Worm (Caenorhabditis elegans): ENCODE measurements around the gene R01E6.5.

- TF ChIP-seq cog-1 (tag; optimal IDR thresholded peaks at IDR 0.05) = no peak
- TF ChIP-seq med-1 (GFP tag; optimal IDR thresholded peaks at IDR 0.05; ENCODE audit: insufficient read depth) = no peak
- TF ChIP-seq T22C8.4 (GFP tag; IDR thresholded peaks at IDR 0.05) = no peak
- TF ChIP-seq flt-1 (GFP tag; IDR thresholded peaks at IDR 0.05) = no peak
- TF ChIP-seq klf-2 (GFP tag; conservative IDR thresholded peaks at IDR 0.05) = no peak
- no peak for TF ChIP-seq ztf-29 (GFP tag; IDR thresholded peaks at IDR 0.05)
- no peak for TF ChIP-seq tab-1 (GFP tag; IDR thresholded peaks at IDR 0.05)
- no peak for TF ChIP-seq ref-1 (GFP tag; conservative IDR thresholded peaks at IDR 0.05)
These were observed 5.4 kb downstream of the R01E6.5 start, which contains the start of gene cah-4 for ce11 chrX:13542236-13542635.
